Fruit fly (Drosophila melanogaster): Measurements from ENCODE around the gene dnc.
A peak's percentile ranks its signal among the peaks of the same experiment; 100 is the strongest.

dm6 chrX:3357724-3358179 lies 181.5 kb downstream of the dnc start:
- no peak for TF ChIP-seq Hr83 (GFP tag; optimal IDR thresholded peaks at IDR 0.05; ENCODE audit: poor library complexity, severe bottlenecking)
- TF ChIP-seq usp (GFP tag; optimal IDR thresholded peaks at IDR 0.05) = no peak
- TF ChIP-seq Sp1 (GFP tag; optimal IDR thresholded peaks at IDR 0.05) = no peak
- TF ChIP-seq fru (GFP tag; optimal IDR thresholded peaks at IDR 0.05) = no peak
- no peak for TF ChIP-seq sage (GFP tag; optimal IDR thresholded peaks at IDR 0.05)
- no peak for TF ChIP-seq Abd-B (GFP tag; optimal IDR thresholded peaks at IDR 0.05)
- TF ChIP-seq foxo (GFP tag; optimal IDR thresholded peaks at IDR 0.05) = peak in 1 of 2 experiments; percentile 11
- TF ChIP-seq pan (optimal IDR thresholded peaks at IDR 0.05) = no peak
- no peak for TF ChIP-seq GATAd (GFP tag; optimal IDR thresholded peaks at IDR 0.05)
- no peak for TF ChIP-seq tai (GFP tag; optimal IDR thresholded peaks at IDR 0.05)
- TF ChIP-seq N (GFP tag; optimal IDR thresholded peaks at IDR 0.05) = no peak
- TF ChIP-seq dsf (GFP tag; optimal IDR thresholded peaks at IDR 0.05; ENCODE audit: borderline replicate concordance) = no peak

Data from whole organism, wandering third instar larva.